Worm (Caenorhabditis elegans) whole organism, L4 larva: ENCODE measurements around the gene F54D5.5.

Experiments
- T26A8.4 ChIP-seq: fragments of 200-800 bp; sonication (Bioruptor generic); IDR thresholded peaks from 2 replicates; pipeline ENCODE4 v1.3.6; 2022; ENCODE audit warnings: missing genetic modification characterization, missing compliant biosample characterization
- arid-1 ChIP-seq: fragments of 200-800 bp; sonication (Bioruptor generic); conservative IDR thresholded peaks from 2 replicates; pipeline ENCODE4 v1.3.6; 2022; ENCODE audit warnings: missing genetic modification reagents, missing genetic modification characterization, missing compliant biosample characterization
- ceh-28 ChIP-seq: fragments of 150-350 bp; optimal IDR thresholded peaks from 2 replicates; lab custom pipeline; 2014; ENCODE audit warnings: missing biosample characterization, missing genetic modification reagents, missing genetic modification characterization
- hmg-1.1 ChIP-seq: fragments of 200-800 bp; sonication (Bioruptor generic); IDR thresholded peaks from 2 replicates; pipeline ENCODE4 v1.3.6; 2022; ENCODE audit warnings: missing genetic modification reagents, missing genetic modification characterization, missing compliant biosample characterization
- jun-1 ChIP-seq: fragments of 150-350 bp; optimal IDR thresholded peaks from 2 replicates; lab custom pipeline; 2014; ENCODE audit warnings: missing biosample characterization, missing genetic modification reagents, missing genetic modification characterization
- mdl-1 ChIP-seq, 2 experiments: fragments of 150-350 bp in 1 of 2; sonication (generic microtip) in 1 of 2; optimal IDR thresholded peaks; 2 replicates each; lab custom pipeline; 2014 to 2017; ENCODE audit warnings: missing biosample characterization in 2 of 2, missing genetic modification characterization in 2 of 2
- nhr-11 ChIP-seq: fragments of 150-350 bp; optimal IDR thresholded peaks from 2 replicates; lab custom pipeline; 2014; ENCODE audit warnings: missing biosample characterization, missing genetic modification characterization
- nhr-111 ChIP-seq: fragments of 200-800 bp; sonication (Bioruptor generic); optimal IDR thresholded peaks from 2 replicates; lab custom pipeline; 2018; ENCODE audit warnings: mild to moderate bottlenecking, missing genetic modification characterization, missing compliant biosample characterization
- nhr-6 ChIP-seq: fragments of 150-350 bp; optimal IDR thresholded peaks from 2 replicates; lab custom pipeline; 2014; ENCODE audit warnings: missing biosample characterization, missing genetic modification characterization
- nhr-77 ChIP-seq: fragments of 150-350 bp; optimal IDR thresholded peaks from 2 replicates; lab custom pipeline; 2014; ENCODE audit warnings: missing biosample characterization, missing genetic modification characterization
- pqm-1 ChIP-seq: sonication (generic microtip); optimal IDR thresholded peaks from 2 replicates; lab custom pipeline; 2017; ENCODE audit warnings: missing biosample characterization, missing genetic modification characterization
- rbr-2 ChIP-seq: sonication (generic microtip); optimal IDR thresholded peaks from 2 replicates; lab custom pipeline; 2016; ENCODE audit warnings: missing genotype, missing genetic modification characterization, missing compliant biosample characterization
- snpc-4 ChIP-seq: fragments of 150-350 bp; optimal IDR thresholded peaks from 2 replicates; lab custom pipeline; 2014; ENCODE audit warnings: missing biosample characterization, missing genetic modification characterization
- unc-62 ChIP-seq, 3 experiments: fragments of 150-350 bp in 1 of 3; sonication (generic microtip); optimal IDR thresholded peaks in 2 of 3; peaks in 1 of 3; 1 replicate in 1 of 3; 2 replicates in 2 of 3; lab custom pipeline; 2014 to 2017; ENCODE audit warnings: missing biosample characterization in 3 of 3, missing genetic modification characterization in 3 of 3, missing genetic modification reagents in 3 of 3, missing genotype in 1 of 3

DNA sequence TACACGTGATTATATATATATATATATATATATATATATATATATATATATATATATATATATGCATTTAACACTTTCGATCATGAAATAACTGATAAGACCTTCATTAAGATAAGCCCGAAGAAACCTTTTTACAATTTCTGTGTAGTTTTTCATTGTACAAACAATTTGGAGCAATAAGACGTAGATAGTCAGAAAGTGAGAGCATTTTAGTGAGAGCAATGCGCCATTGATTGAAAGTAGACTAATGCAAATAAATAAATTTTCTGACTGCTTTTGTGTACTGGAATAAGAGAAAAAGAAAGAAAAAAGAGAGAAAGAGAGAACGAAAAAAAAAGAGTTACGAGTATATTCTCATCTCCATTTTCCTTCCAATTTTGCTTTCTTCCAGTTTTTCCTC is 37.8 kb upstream of the F54D5.5 start:
- peak; percentile 85 for TF ChIP-seq pqm-1 (tag; lab: Kevin White, UChicago)
- no peak for TF ChIP-seq jun-1 (tag; lab: Kevin White, UChicago)
- TF ChIP-seq nhr-77 (tag; lab: Kevin White, UChicago) = no peak
- TF ChIP-seq ceh-28 (tag; lab: Kevin White, UChicago) = no peak
- TF ChIP-seq nhr-111 (GFP tag; lab: Kevin White, UChicago) = no peak
- TF ChIP-seq unc-62 (GFP tag; optimal IDR thresholded peaks at IDR 0.05 in 1 of 2; lab: Kevin White, UChicago) = no peak
- no peak for TF ChIP-seq unc-62 (tag; optimal IDR thresholded peaks at IDR 0.05; lab: Kevin White, UChicago)
- TF ChIP-seq nhr-11 (tag; lab: Kevin White, UChicago) = no peak
- no peak for TF ChIP-seq snpc-4 (tag; lab: Kevin White, UChicago)
- no peak for TF ChIP-seq rbr-2 (tag; lab: Kevin White, UChicago)
- TF ChIP-seq hmg-1.1 (GFP tag; lab: Robert Waterston, UW) = no peak
- TF ChIP-seq mdl-1 (tag; optimal IDR thresholded peaks at IDR 0.05; lab: Kevin White, UChicago) = no peak
- TF ChIP-seq arid-1 = no peak
- no peak for TF ChIP-seq nhr-6
- no peak for TF ChIP-seq T26A8.4
